Worm (Caenorhabditis elegans): ENCODE measurements around the gene sdz-33.

DNA sequence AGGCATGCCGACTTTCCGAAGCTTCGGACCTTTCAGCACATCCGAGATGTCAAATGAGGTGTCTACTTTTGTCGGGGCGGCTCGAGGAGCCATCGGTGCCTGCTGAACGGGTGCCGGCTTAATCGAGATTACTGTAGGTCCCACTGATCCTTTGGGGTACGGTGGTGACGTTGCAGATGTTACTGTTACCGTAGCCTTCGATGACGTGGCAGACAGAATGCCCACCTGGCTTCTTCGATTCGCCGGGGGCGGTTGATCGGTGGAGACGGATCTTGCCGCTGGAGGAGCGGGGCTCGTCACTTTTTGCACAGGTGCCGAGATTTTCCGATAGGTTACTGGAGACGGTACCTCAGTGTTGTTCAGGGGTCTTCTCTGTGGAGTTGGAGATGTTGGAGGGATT, 35.7 kb upstream of the sdz-33 start:
- no peak for TF ChIP-seq ama-1 (optimal IDR thresholded peaks at IDR 0.05)
- no peak for TF ChIP-seq nhr-76 (tag; optimal IDR thresholded peaks at IDR 0.05)
- TF ChIP-seq lsy-12 (tag; optimal IDR thresholded peaks at IDR 0.05): no peak
- TF ChIP-seq daf-12 (tag; optimal IDR thresholded peaks at IDR 0.05): no peak
- no peak for TF ChIP-seq pqm-1 (tag; optimal IDR thresholded peaks at IDR 0.05)
- no peak for TF ChIP-seq ztf-11 (tag; optimal IDR thresholded peaks at IDR 0.05)
- no peak for TF ChIP-seq egl-27 (tag; optimal IDR thresholded peaks at IDR 0.05)
- no peak for TF ChIP-seq ceh-82 (tag; optimal IDR thresholded peaks at IDR 0.05)
- TF ChIP-seq lin-39 (tag; optimal IDR thresholded peaks at IDR 0.05): no peak
